Worm (Caenorhabditis elegans) whole organism, midembryonic: ENCODE data around the gene F15A4.2.

Source experiments
- T22C8.4 ChIP-seq: fragments of 200-800 bp; sonication (Bioruptor generic); IDR thresholded peaks from 2 replicates; pipeline ENCODE4 v1.3.6; 2022; ENCODE audit warnings: missing genetic modification characterization, missing compliant biosample characterization
- cog-1 ChIP-seq: sonication (generic microtip); optimal IDR thresholded peaks from 2 replicates; lab custom pipeline; 2016; ENCODE audit warnings: missing genetic modification characterization, missing compliant biosample characterization
- klf-2 ChIP-seq: fragments of 200-800 bp; sonication (Bioruptor generic); conservative IDR thresholded peaks from 2 replicates; pipeline ENCODE4 v1.3.6; 2022; ENCODE audit warnings: missing genetic modification reagents, missing genetic modification characterization, missing compliant biosample characterization
- med-1 ChIP-seq: sonication (generic microtip); optimal IDR thresholded peaks from 2 replicates; lab custom pipeline; 2017; ENCODE audit warnings: missing genetic modification characterization, mild to moderate bottlenecking, missing compliant biosample characterization, antibody characterized with exemption, missing genetic modification reagents; ENCODE audit not compliant: insufficient read depth
- ref-1 ChIP-seq: fragments of 200-800 bp; sonication (Bioruptor generic); conservative IDR thresholded peaks from 2 replicates; pipeline ENCODE4 v1.3.6; 2022; ENCODE audit warnings: missing genetic modification reagents, missing genetic modification characterization, missing compliant biosample characterization
- tab-1 ChIP-seq: fragments of 200-800 bp; sonication (Bioruptor generic); IDR thresholded peaks from 2 replicates; pipeline ENCODE4 v1.3.6; 2022; ENCODE audit warnings: missing genetic modification characterization, missing compliant biosample characterization
- ztf-23 ChIP-seq: fragments of 200-800 bp; sonication (Bioruptor generic); IDR thresholded peaks from 2 replicates; pipeline ENCODE4 v1.3.6; 2022; ENCODE audit warnings: missing genetic modification reagents, missing genetic modification characterization, missing compliant biosample characterization
- ztf-29 ChIP-seq: fragments of 200-800 bp; sonication (Bioruptor generic); IDR thresholded peaks from 2 replicates; pipeline ENCODE4 v1.3.6; 2022; ENCODE audit warnings: missing genetic modification reagents, missing genetic modification characterization, missing compliant biosample characterization

- no peak for TF ChIP-seq tab-1 (GFP tag; lab: Robert Waterston, UW)
- TF ChIP-seq klf-2: no peak
- no peak for TF ChIP-seq ztf-29 (GFP tag; lab: Robert Waterston, UW)
- no peak for TF ChIP-seq ztf-23 (GFP tag; lab: Robert Waterston, UW)
- TF ChIP-seq med-1 (GFP tag; lab: Kevin White, UChicago): no peak
- no peak for TF ChIP-seq T22C8.4 (GFP tag; lab: Robert Waterston, UW)
- TF ChIP-seq ref-1 (GFP tag; lab: Robert Waterston, UW): no peak
- no peak for TF ChIP-seq cog-1 (tag; lab: Kevin White, UChicago)
Observed at ce11 chrII:12460602-12461453, 1.5 kb upstream of the F15A4.2 start, which contains the start of gene tag-280.
